Fruit fly (Drosophila melanogaster): ENCODE measurements around the gene Ge-1.

Gene Ge-1

dm6 chr2L:11065106-11065878 lies 35.4 kb downstream of the Ge-1 start (continued):
- TF ChIP-seq CG9817 (tag; optimal IDR thresholded peaks at IDR 0.05), result peak; percentile 34
- TF ChIP-seq gfzf (GFP tag; optimal IDR thresholded peaks at IDR 0.05), result no peak
- peak; percentile 42 for TF ChIP-seq CG30403 (GFP tag; optimal IDR thresholded peaks at IDR 0.05)
- TF ChIP-seq CG8765 (GFP tag; IDR thresholded peaks at IDR 0.05), result 0 out of 2 replicates have a peak, but pooled peaks have one; percentile 20
- TF ChIP-seq luna (GFP tag; optimal IDR thresholded peaks at IDR 0.05), result no peak
- TF ChIP-seq CG12769 (tag; optimal IDR thresholded peaks at IDR 0.05), result no peak
- TF ChIP-seq nmo (GFP tag; optimal IDR thresholded peaks at IDR 0.05), result no peak
- TF ChIP-seq CG11398 (GFP tag; optimal IDR thresholded peaks at IDR 0.05), result no peak
- TF ChIP-seq Mrtf (GFP tag; IDR thresholded peaks at IDR 0.05), result no peak
- TF ChIP-seq CG10543 (GFP tag; optimal IDR thresholded peaks at IDR 0.05), result no peak
- TF ChIP-seq Fer3 (tag; optimal IDR thresholded peaks at IDR 0.05), result peak; percentile 54
- peak; percentile 25 for TF ChIP-seq Sox102F (GFP tag; optimal IDR thresholded peaks at IDR 0.05)
- no peak for TF ChIP-seq E2f2 (GFP tag; IDR thresholded peaks at IDR 0.05)
- no peak for TF ChIP-seq ERR (GFP tag; optimal IDR thresholded peaks at IDR 0.05)
- TF ChIP-seq Optix (GFP tag; IDR thresholded peaks at IDR 0.05), result no peak
- TF ChIP-seq Hmx (GFP tag; optimal IDR thresholded peaks at IDR 0.05), result no peak
- no peak for TF ChIP-seq maf-S (GFP tag; optimal IDR thresholded peaks at IDR 0.05)
- no peak for TF ChIP-seq CG12299 (tag; optimal IDR thresholded peaks at IDR 0.05)
- TF ChIP-seq corto (GFP tag; optimal IDR thresholded peaks at IDR 0.05), result peak; percentile 10
- peak; percentile 82 for TF ChIP-seq Ets65A (GFP tag)
- TF ChIP-seq row (GFP tag; IDR thresholded peaks at IDR 0.05), result peak; percentile 68
- peak in 1 of 2 experiments; percentile 38 for TF ChIP-seq Hr51 (GFP tag; optimal IDR thresholded peaks at IDR 0.05)
- TF ChIP-seq CG17186 (GFP tag; optimal IDR thresholded peaks at IDR 0.05), result no peak
- no peak for TF ChIP-seq wor (GFP tag; IDR thresholded peaks at IDR 0.05)
- TF ChIP-seq Fer1 (GFP tag; optimal IDR thresholded peaks at IDR 0.05), result peak; percentile 61
- TF ChIP-seq Dp (GFP tag; optimal IDR thresholded peaks at IDR 0.05), result no peak
- TF ChIP-seq Six4 (GFP tag; optimal IDR thresholded peaks at IDR 0.05), result no peak
- TF ChIP-seq CG32532 (GFP tag; IDR thresholded peaks at IDR 0.05), result peak; percentile 67
- TF ChIP-seq CG14441 (GFP tag; IDR thresholded peaks at IDR 0.05), result no peak
- TF ChIP-seq CG9876 (GFP tag; optimal IDR thresholded peaks at IDR 0.05), result no peak
- TF ChIP-seq CG18262 (tag; optimal IDR thresholded peaks at IDR 0.05), result no peak
- no peak for TF ChIP-seq HLH4C (GFP tag; IDR thresholded peaks at IDR 0.05; ENCODE audit: partially characterized antibody)
- TF ChIP-seq CG10462 (GFP tag; optimal IDR thresholded peaks at IDR 0.05), result no peak
- no peak for TF ChIP-seq slou (GFP tag; optimal IDR thresholded peaks at IDR 0.05)
- TF ChIP-seq Doc3 (GFP tag; IDR thresholded peaks at IDR 0.05; ENCODE audit: partially characterized antibody), result no peak
- TF ChIP-seq CG34224 (GFP tag; IDR thresholded peaks at IDR 0.05; ENCODE audit: partially characterized antibody), result no peak
- no peak for TF ChIP-seq CG7271 (tag; optimal IDR thresholded peaks at IDR 0.05)
- no peak for TF ChIP-seq hb (GFP tag; IDR thresholded peaks at IDR 0.05; ENCODE audit: partially characterized antibody)
- TF ChIP-seq Hr78 (GFP tag; optimal IDR thresholded peaks at IDR 0.05), result no peak
- TF ChIP-seq lbe (GFP tag; optimal IDR thresholded peaks at IDR 0.05), result peak; percentile 8
- TF ChIP-seq Chrac-16 (GFP tag; optimal IDR thresholded peaks at IDR 0.05), result no peak
- no peak for TF ChIP-seq CG17829 (tag; optimal IDR thresholded peaks at IDR 0.05)
- 0 out of 2 replicates have a peak, but pooled peaks have one; percentile 28 for TF ChIP-seq ssp (GFP tag; IDR thresholded peaks at IDR 0.05)
- no peak for TF ChIP-seq Opbp (GFP tag; IDR thresholded peaks at IDR 0.05; ENCODE audit: partially characterized antibody)
- TF ChIP-seq Eip74EF (GFP tag; optimal IDR thresholded peaks at IDR 0.05), result no peak
- 0 out of 3 replicates have a peak, but pooled peaks have one; percentile 8 for TF ChIP-seq sr (GFP tag; IDR thresholded peaks at IDR 0.05)
- TF ChIP-seq nom (GFP tag; optimal IDR thresholded peaks at IDR 0.05), result no peak
- no peak for TF ChIP-seq CG8089 (GFP tag; optimal IDR thresholded peaks at IDR 0.05)

All from whole organism, embryonic.